Fruit fly (Drosophila melanogaster): ENCODE data around the gene CG15599.

dm6 chrX:15643210-15643609 lies 45.4 kb downstream of the CG15599 start:
- TF ChIP-seq CG8478 (optimal IDR thresholded peaks at IDR 0.05) = no peak
- no peak for TF ChIP-seq CTCF (optimal IDR thresholded peaks at IDR 0.05)

Measured in S2 (cell line).